Fruit fly (Drosophila melanogaster) whole organism, embryonic: ENCODE results near the gene cbt.
A peak's percentile ranks its signal among the peaks of the same experiment; 100 is the strongest.

Experiments used
- Asciz ChIP-seq: fragments of 200-800 bp; sonication (Bioruptor generic); optimal IDR thresholded peaks from 2 replicates; lab custom pipeline; 2017; ENCODE audit warnings: missing biosample characterization, mild to moderate bottlenecking, missing genetic modification characterization, missing genetic modification reagents
- Atf3 ChIP-seq: fragments of 200-800 bp; sonication (Bioruptor generic); optimal IDR thresholded peaks from 3 replicates; lab custom pipeline; 2016; ENCODE audit warnings: missing biosample characterization, missing genetic modification characterization
- Bdp1 ChIP-seq: fragments of 200-800 bp; sonication (Bioruptor generic); optimal IDR thresholded peaks from 3 replicates; lab custom pipeline; 2016; ENCODE audit warnings: missing biosample characterization, missing genetic modification characterization
- CG10565 ChIP-seq: fragments of 200-800 bp; sonication (Bioruptor generic); optimal IDR thresholded peaks from 3 replicates; lab custom pipeline; 2016; ENCODE audit warnings: missing biosample characterization, mild to moderate bottlenecking, missing genetic modification characterization
- CG10654 ChIP-seq: fragments of 200-800 bp; sonication (Bioruptor generic); optimal IDR thresholded peaks from 2 replicates; lab custom pipeline; 2016; ENCODE audit warnings: missing biosample characterization, missing genetic modification characterization
- CG12659 ChIP-seq: fragments of 200-800 bp; sonication (Bioruptor generic); optimal IDR thresholded peaks from 3 replicates; lab custom pipeline; 2017; ENCODE audit warnings: mild to moderate bottlenecking, missing biosample characterization, missing genetic modification reagents, missing genetic modification characterization
- CG13624 ChIP-seq: fragments of 200-800 bp; sonication (Bioruptor generic); optimal IDR thresholded peaks from 2 replicates; lab custom pipeline; 2016; ENCODE audit warnings: missing biosample characterization, missing genetic modification characterization
- CG14014 ChIP-seq: fragments of 200-800 bp; sonication (Bioruptor generic); IDR thresholded peaks from 2 replicates; pipeline ENCODE4 v1.3.6; 2022; ENCODE audit warnings: missing biosample characterization, missing genetic modification characterization
- CG14050 ChIP-seq: fragments of 200-800 bp; sonication (Bioruptor generic); IDR thresholded peaks from 3 replicates; pipeline ENCODE4 v1.3.6; 2022; ENCODE audit warnings: missing biosample characterization, missing genetic modification characterization
- CG15696 ChIP-seq: fragments of 200-800 bp; sonication (Bioruptor generic); optimal IDR thresholded peaks from 2 replicates; lab custom pipeline; 2019; ENCODE audit warnings: missing biosample characterization, mild to moderate bottlenecking, missing genetic modification characterization, moderate library complexity
- CG4282 ChIP-seq: fragments of 200-800 bp; sonication (Bioruptor generic); optimal IDR thresholded peaks from 2 replicates; lab custom pipeline; 2016; ENCODE audit warnings: missing biosample characterization, missing genetic modification characterization
- CG4360 ChIP-seq: fragments of 200-800 bp; sonication (Bioruptor generic); IDR thresholded peaks from 2 replicates; pipeline ENCODE4 v1.3.6; 2022; ENCODE audit warnings: missing biosample characterization, missing genetic modification characterization
- CG4404 ChIP-seq: fragments of 200-800 bp; sonication (Bioruptor generic); IDR thresholded peaks from 2 replicates; pipeline ENCODE4 v1.3.6; 2022; ENCODE audit warnings: missing biosample characterization, missing genetic modification characterization
- CG6175 ChIP-seq: fragments of 200-800 bp; sonication (Bioruptor generic); IDR thresholded peaks from 3 replicates; pipeline ENCODE4 v1.3.6; 2022; ENCODE audit warnings: missing biosample characterization, missing genetic modification characterization
- CG6654 ChIP-seq: fragments of 200-800 bp; sonication (Bioruptor generic); optimal IDR thresholded peaks from 2 replicates; lab custom pipeline; 2017; ENCODE audit warnings: missing biosample characterization, mild to moderate bottlenecking, missing genetic modification characterization
- CG7271 ChIP-seq: fragments of 200-800 bp; sonication (Bioruptor generic); optimal IDR thresholded peaks from 2 replicates; lab custom pipeline; 2018; ENCODE audit warnings: missing biosample characterization, mild to moderate bottlenecking, missing genetic modification characterization, moderate library complexity
- CG8290 ChIP-seq, 3 experiments: fragments of 200-800 bp; sonication (Bioruptor generic); optimal IDR thresholded peaks; 2 replicates each; lab custom pipeline; 2016 to 2019; ENCODE audit warnings: missing biosample characterization in 3 of 3, missing genetic modification characterization in 3 of 3, mild to moderate bottlenecking in 2 of 3, moderate library complexity in 1 of 3
- CrebB ChIP-seq: fragments of 200-800 bp; sonication (Bioruptor generic); optimal IDR thresholded peaks from 3 replicates; lab custom pipeline; 2018; ENCODE audit warnings: missing biosample characterization, mild to moderate bottlenecking, missing genetic modification characterization
- D19A ChIP-seq: fragments of 200-800 bp; optimal IDR thresholded peaks from 3 replicates; lab custom pipeline; 2019; ENCODE audit warnings: missing biosample characterization, mild to moderate bottlenecking, missing genetic modification characterization, moderate library complexity
- Deaf1 ChIP-seq: fragments of 200-800 bp; optimal IDR thresholded peaks from 3 replicates; lab custom pipeline; 2019; ENCODE audit warnings: missing biosample characterization, mild to moderate bottlenecking, missing genetic modification characterization, moderate library complexity
- Dek ChIP-seq: fragments of 200-800 bp; sonication (Bioruptor generic); optimal IDR thresholded peaks from 3 replicates; lab custom pipeline; 2019; ENCODE audit warnings: missing biosample characterization, mild to moderate bottlenecking, missing genetic modification characterization, moderate library complexity
- E2f1 ChIP-seq: fragments of 200-800 bp; sonication (Bioruptor generic); IDR thresholded peaks from 2 replicates; pipeline ENCODE4 v1.3.6; 2022; ENCODE audit warnings: missing biosample characterization, missing genetic modification characterization
- Elba2 ChIP-seq: fragments of 200-800 bp; sonication (Bioruptor generic); optimal IDR thresholded peaks from 3 replicates; lab custom pipeline; 2016; ENCODE audit warnings: missing biosample characterization, missing genetic modification characterization
- Fer3 ChIP-seq: fragments of 200-800 bp; sonication (Bioruptor generic); optimal IDR thresholded peaks from 2 replicates; lab custom pipeline; 2018; ENCODE audit warnings: missing biosample characterization, mild to moderate bottlenecking, missing genetic modification characterization, moderate library complexity
- HLH4C ChIP-seq: fragments of 200-800 bp; sonication (Bioruptor generic); IDR thresholded peaks from 3 replicates; pipeline ENCODE4 v1.3.6; 2022; ENCODE audit warnings: missing biosample characterization, missing genetic modification characterization; ENCODE audit not compliant: partially characterized antibody
- Pdp1 ChIP-seq, 2 experiments: fragments of 200-800 bp; sonication (Bioruptor generic); optimal IDR thresholded peaks; 3 replicates each; lab custom pipeline; 2016; ENCODE audit warnings: missing biosample characterization in 2 of 2, missing genetic modification characterization in 2 of 2, mild to moderate bottlenecking in 1 of 2, moderate library complexity in 1 of 2
- Rfx ChIP-seq: fragments of 200-800 bp; sonication (Bioruptor generic); IDR thresholded peaks from 2 replicates; pipeline ENCODE4 v1.3.6; 2022; ENCODE audit warnings: missing biosample characterization, missing genetic modification characterization
- Ssrp ChIP-seq: fragments of 200-800 bp; sonication (Bioruptor generic); optimal IDR thresholded peaks from 2 replicates; lab custom pipeline; 2018; ENCODE audit warnings: missing biosample characterization, mild to moderate bottlenecking, missing genetic modification characterization, moderate library complexity
- Tbp ChIP-seq: fragments of >200 bp; optimal IDR thresholded peaks from 2 replicates; lab custom pipeline; 2018; ENCODE audit warnings: missing biosample characterization, missing genetic modification characterization
- Vsx1 ChIP-seq: fragments of 200-800 bp; sonication (Bioruptor generic); optimal IDR thresholded peaks from 2 replicates; lab custom pipeline; 2017; ENCODE audit warnings: missing biosample characterization, mild to moderate bottlenecking, missing genetic modification characterization, missing genetic modification reagents
- ato ChIP-seq: fragments of 200-800 bp; sonication (Bioruptor generic); IDR thresholded peaks from 2 replicates; pipeline ENCODE4 v1.3.6; 2022; ENCODE audit warnings: missing biosample characterization, missing genetic modification characterization; ENCODE audit not compliant: partially characterized antibody
- btn ChIP-seq: fragments of 200-800 bp; sonication (Bioruptor generic); optimal IDR thresholded peaks from 2 replicates; lab custom pipeline; 2016; ENCODE audit warnings: missing biosample characterization, missing genetic modification characterization
- cg ChIP-seq: fragments of 200-800 bp; sonication (Bioruptor generic); optimal IDR thresholded peaks from 3 replicates; lab custom pipeline; 2019; ENCODE audit warnings: missing biosample characterization, mild to moderate bottlenecking, missing genetic modification characterization, moderate library complexity
- gce ChIP-seq: fragments of 200-800 bp; sonication (Bioruptor generic); IDR thresholded peaks from 3 replicates; pipeline ENCODE4 v1.3.6; 2022; ENCODE audit warnings: missing biosample characterization, missing genetic modification characterization
- gem ChIP-seq: fragments of 200-800 bp; sonication (Bioruptor generic); optimal IDR thresholded peaks from 2 replicates; lab custom pipeline; 2019; ENCODE audit warnings: missing biosample characterization, mild to moderate bottlenecking, missing genetic modification characterization, moderate library complexity
- h ChIP-seq: fragments of >200 bp; optimal IDR thresholded peaks from 2 replicates; lab custom pipeline; 2017
- hkb ChIP-seq, 2 experiments: fragments of 200-800 bp in 1 of 2; fragments of >200 bp in 1 of 2; sonication (Bioruptor generic) in 1 of 2; IDR thresholded peaks in 1 of 2; optimal IDR thresholded peaks in 1 of 2; 2 replicates each; pipeline versions ENCODE4 v1.3.6 to Lab custom; 2017 to 2022; ENCODE audit warnings: missing biosample characterization in 1 of 2, missing genetic modification characterization in 1 of 2
- jing ChIP-seq: fragments of 200-800 bp; sonication (Bioruptor generic); optimal IDR thresholded peaks from 2 replicates; lab custom pipeline; 2018; ENCODE audit warnings: missing biosample characterization, mild to moderate bottlenecking, missing genetic modification characterization
- ken ChIP-seq: fragments of 200-800 bp; sonication (Bioruptor generic); IDR thresholded peaks from 3 replicates; pipeline ENCODE4 v1.3.6; 2022; ENCODE audit warnings: missing biosample characterization, missing genetic modification characterization
- p53 ChIP-seq: fragments of 200-800 bp; sonication (Bioruptor generic); optimal IDR thresholded peaks from 2 replicates; lab custom pipeline; 2016; ENCODE audit warnings: missing biosample characterization, missing genetic modification characterization
- prd ChIP-seq, 3 experiments: fragments of >200 bp in 2 of 3; fragments of 200-800 bp in 1 of 3; sonication (Bioruptor generic) in 1 of 3; optimal IDR thresholded peaks in 2 of 3; IDR thresholded peaks in 1 of 3; 2 replicates in 2 of 3; 3 replicates in 1 of 3; pipeline versions ENCODE4 v1.3.6 to Lab custom; 2017 to 2022; ENCODE audit warnings: missing biosample characterization in 1 of 3, missing genetic modification characterization in 1 of 3
- run ChIP-seq: fragments of 200-800 bp; sonication (Bioruptor generic); optimal IDR thresholded peaks from 3 replicates; lab custom pipeline; 2018; ENCODE audit warnings: missing biosample characterization, mild to moderate bottlenecking, missing genetic modification characterization
- sens-2 ChIP-seq: fragments of 200-800 bp; sonication (Bioruptor generic); IDR thresholded peaks from 2 replicates; pipeline ENCODE4 v1.3.6; 2022; ENCODE audit warnings: missing biosample characterization, missing genetic modification characterization
- slp2 ChIP-seq: fragments of 200-800 bp; sonication (Bioruptor generic); optimal IDR thresholded peaks from 2 replicates; lab custom pipeline; 2016; ENCODE audit warnings: missing biosample characterization, missing genetic modification characterization
- sug ChIP-seq: fragments of 200-800 bp; optimal IDR thresholded peaks from 2 replicates; lab custom pipeline; 2019; ENCODE audit warnings: missing biosample characterization, mild to moderate bottlenecking, missing genetic modification characterization, moderate library complexity
- ttk ChIP-seq: fragments of 200-800 bp; sonication (Bioruptor generic); IDR thresholded peaks from 2 replicates; pipeline ENCODE4 v2.1.2; 2022; ENCODE audit warnings: missing biosample characterization, missing genetic modification characterization
- wdn ChIP-seq: fragments of 200-800 bp; sonication (Bioruptor generic); IDR thresholded peaks from 2 replicates; pipeline ENCODE4 v1.3.6; 2022; ENCODE audit warnings: missing biosample characterization, missing genetic modification characterization
- wek ChIP-seq: fragments of 200-800 bp; sonication (Bioruptor generic); optimal IDR thresholded peaks from 3 replicates; lab custom pipeline; 2018; ENCODE audit warnings: missing biosample characterization, mild to moderate bottlenecking, missing genetic modification characterization, moderate library complexity

cbt gene

dm6 chr2L:480638-481399 lies 1.3 kb upstream of the cbt start (continued):
- TF ChIP-seq p53 (GFP tag; lab: Kevin White, UChicago) (peak; percentile 100), Deaf1 (tag; lab: Kevin White, UChicago) (peak; percentile 96), wdn (GFP tag; lab: Robert Waterston, UW) (no peak), Rfx (no peak), slp2 (peak; percentile 100), CG14014 (GFP tag; lab: Robert Waterston, UW) (no peak), jing (GFP tag; lab: Kevin White, UChicago) (peak; percentile 100), Tbp (GFP tag; lab: Kevin White, UChicago) (no peak), CrebB (peak; percentile 100), CG4404 (GFP tag; lab: Robert Waterston, UW) (no peak), ato (GFP tag; lab: Robert Waterston, UW) (no peak), h (lab: Kevin White, UChicago) (no peak), CG13624 (peak; percentile 100), HLH4C (GFP tag; lab: Robert Waterston, UW) (no peak), CG4360 (GFP tag; lab: Robert Waterston, UW) (no peak), CG7271 (tag; lab: Kevin White, UChicago) (peak; percentile 97), wek (GFP tag; lab: Kevin White, UChicago) (peak; percentile 98), gce (GFP tag; lab: Robert Waterston, UW) (no peak), sug (tag; lab: Kevin White, UChicago) (peak; percentile 100), ttk (no peak), CG10654 (peak; percentile 100), sens-2 (GFP tag; lab: Robert Waterston, UW) (no peak), hkb (optimal IDR thresholded peaks at IDR 0.05; lab: Kevin White, UChicago) (peak; percentile 73), hkb (GFP tag; IDR thresholded peaks at IDR 0.05; lab: Robert Waterston, UW) (no peak), CG4282 (peak; percentile 100), run (tag; lab: Kevin White, UChicago) (peak; percentile 100), cg (GFP tag; lab: Kevin White, UChicago) (peak; percentile 97), ken (GFP tag; lab: Robert Waterston, UW) (no peak), Dek (peak; percentile 100), CG10565 (GFP tag; lab: Kevin White, UChicago) (peak; percentile 100), CG15696 (tag; lab: Kevin White, UChicago) (peak; percentile 100), Asciz (GFP tag; lab: Kevin White, UChicago) (peak; percentile 100), Pdp1 (GFP tag; optimal IDR thresholded peaks at IDR 0.05; lab: Kevin White, UChicago) (peak; percentile 100), Ssrp (tag; lab: Kevin White, UChicago) (peak; percentile 100), Fer3 (tag; lab: Kevin White, UChicago) (peak; percentile 100), prd (optimal IDR thresholded peaks at IDR 0.05; lab: Kevin White, UChicago) (no peak), prd (GFP tag; IDR thresholded peaks at IDR 0.05; lab: Robert Waterston, UW) (no peak), CG6175 (GFP tag; lab: Robert Waterston, UW) (no peak), gem (tag; lab: Kevin White, UChicago) (peak; percentile 100), CG14050 (GFP tag; lab: Robert Waterston, UW) (no peak), Vsx1 (GFP tag; lab: Kevin White, UChicago) (peak; percentile 99), CG12659 (GFP tag; lab: Kevin White, UChicago) (peak; percentile 100), CG8290 (GFP tag; optimal IDR thresholded peaks at IDR 0.05; lab: Kevin White, UChicago) (peak; percentile 100), CG8290 (tag; optimal IDR thresholded peaks at IDR 0.05; lab: Kevin White, UChicago) (peak; percentile 99 to 100), Atf3 (GFP tag; lab: Kevin White, UChicago) (peak; percentile 100), Bdp1 (GFP tag; lab: Kevin White, UChicago) (peak; percentile 98), Elba2 (GFP tag; lab: Kevin White, UChicago) (peak; percentile 99), btn (GFP tag; lab: Kevin White, UChicago) (peak; percentile 100), CG6654 (peak; percentile 96), E2f1 (GFP tag; lab: Robert Waterston, UW) (no peak), D19A (tag; lab: Kevin White, UChicago) (peak; percentile 99)
